Worm (Caenorhabditis elegans): ENCODE data around the gene H35N09.1.
"Not testable (repeated sequence)": the region's sequence is repeated elsewhere in the genome, so short reads cannot be mapped to it uniquely, and the experiment has no call there.

The H35N09.1 gene

DNA sequence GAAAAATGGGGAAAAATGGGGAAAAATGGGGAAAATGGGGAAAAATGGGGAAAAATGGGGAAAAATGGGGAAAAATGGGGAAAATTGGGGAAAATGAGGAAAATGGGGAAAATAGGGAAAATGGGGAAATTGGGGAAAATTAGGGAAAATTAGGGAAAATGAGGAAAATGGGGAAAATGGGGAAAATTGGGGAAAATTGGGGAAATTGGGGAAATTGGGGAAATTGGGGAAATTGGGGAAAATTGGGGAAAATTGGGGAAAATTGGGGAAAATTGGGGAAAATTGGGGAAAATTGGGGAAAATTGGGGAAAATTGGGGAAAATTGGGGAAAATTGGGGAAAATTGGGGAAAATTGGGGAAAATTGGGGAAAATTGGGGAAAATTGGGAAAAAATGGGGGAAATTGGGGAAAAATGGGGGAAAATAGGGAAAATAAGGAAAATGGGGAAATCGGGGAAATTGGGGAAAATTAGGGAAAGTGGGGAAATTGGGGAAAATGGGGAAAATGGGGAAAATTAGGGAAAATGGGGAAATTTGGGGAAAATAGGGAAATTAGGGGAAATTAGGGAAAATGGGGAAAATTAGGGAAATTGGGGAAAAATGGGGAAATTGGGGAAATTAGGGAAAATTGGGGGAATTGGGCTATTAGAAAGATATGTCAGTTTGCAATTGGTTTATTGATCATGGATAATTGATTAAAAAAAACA, 2.3 kb upstream of the H35N09.1 start (continued):
- TF ChIP-seq ceh-22 (tag; optimal IDR thresholded peaks at IDR 0.05), result no peak
- no peak for TF ChIP-seq madf-2 (tag; optimal IDR thresholded peaks at IDR 0.05)
- peak; percentile 24 for TF ChIP-seq gmeb-2 (tag; optimal IDR thresholded peaks at IDR 0.05)
- no peak for TF ChIP-seq lim-6 (tag; optimal IDR thresholded peaks at IDR 0.05)
- no peak for TF ChIP-seq ceh-30 (tag; optimal IDR thresholded peaks at IDR 0.05)
- TF ChIP-seq ceh-18 (tag; optimal IDR thresholded peaks at IDR 0.05), result no peak
- no peak for TF ChIP-seq pha-4 (tag; optimal IDR thresholded peaks at IDR 0.05)
- TF ChIP-seq ref-2 (tag; optimal IDR thresholded peaks at IDR 0.05), result no peak
- TF ChIP-seq ets-4 (tag; optimal IDR thresholded peaks at IDR 0.05), result no peak
- TF ChIP-seq Y22D7AL.16 (tag; optimal IDR thresholded peaks at IDR 0.05), result no peak
- TF ChIP-seq fkh-10 (GFP tag; optimal IDR thresholded peaks at IDR 0.05), result no peak
- TF ChIP-seq ceh-48 (tag; optimal IDR thresholded peaks at IDR 0.05), result no peak
- TF ChIP-seq C08G9.2 (tag; optimal IDR thresholded peaks at IDR 0.05), result no peak
- no peak for TF ChIP-seq tbx-7 (tag; optimal IDR thresholded peaks at IDR 0.05)
- no peak for TF ChIP-seq ceh-34 (tag; optimal IDR thresholded peaks at IDR 0.05)
- no peak for TF ChIP-seq pha-2 (tag; optimal IDR thresholded peaks at IDR 0.05)
- no peak for TF ChIP-seq unc-42 (tag; optimal IDR thresholded peaks at IDR 0.05)
- TF ChIP-seq npax-4 (tag; optimal IDR thresholded peaks at IDR 0.05), result peak; percentile 23

- TF ChIP-seq ceh-6 (GFP tag; optimal IDR thresholded peaks at IDR 0.05) (no peak), ceh-24 (tag; optimal IDR thresholded peaks at IDR 0.05) (no peak), lim-6 (tag; optimal IDR thresholded peaks at IDR 0.05) (no peak), zip-5 (tag; optimal IDR thresholded peaks at IDR 0.05) (no peak), pat-9 (tag; optimal IDR thresholded peaks at IDR 0.05) (no peak), dmd-4 (tag; optimal IDR thresholded peaks at IDR 0.05; ENCODE audit: borderline replicate concordance) (no peak), hlh-6 (tag; optimal IDR thresholded peaks at IDR 0.05) (no peak)
Observed at ce11 chrX:8604160-8604559, 979 bp upstream of the H35N09.1 start.

DNA sequence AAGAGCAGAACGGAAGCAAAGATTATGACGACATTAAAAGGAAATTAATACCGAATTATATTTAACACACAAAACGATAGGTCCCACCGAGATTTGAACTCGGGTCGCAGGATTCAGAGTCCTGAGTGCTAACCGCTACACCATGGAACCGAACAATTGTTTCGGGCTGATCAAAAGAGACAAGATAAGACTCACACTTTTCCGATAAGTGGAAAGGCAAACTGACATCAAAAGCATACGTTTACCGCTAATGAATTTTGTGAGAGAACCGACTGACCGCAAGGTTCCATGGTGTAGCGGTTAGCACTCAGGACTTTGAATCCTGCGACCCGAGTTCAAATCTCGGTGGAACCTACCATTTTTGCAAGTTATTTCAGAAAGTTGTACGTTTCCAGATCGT, 3.6 kb downstream of the H35N09.1 start:
- no peak for TF ChIP-seq lin-11 (tag; optimal IDR thresholded peaks at IDR 0.05)
- no peak for TF ChIP-seq dve-1 (tag; optimal IDR thresholded peaks at IDR 0.05)
- no peak for TF ChIP-seq ztf-16 (tag; optimal IDR thresholded peaks at IDR 0.05)
- TF ChIP-seq gmeb-2 (tag; optimal IDR thresholded peaks at IDR 0.05), result peak; percentile 2
- no peak for TF ChIP-seq pat-9 (tag; optimal IDR thresholded peaks at IDR 0.05)
- no peak for TF ChIP-seq C08G9.2 (tag; optimal IDR thresholded peaks at IDR 0.05)
- no peak for TF ChIP-seq ttx-3 (tag; optimal IDR thresholded peaks at IDR 0.05)
- TF ChIP-seq rnt-1 (tag; optimal IDR thresholded peaks at IDR 0.05), result peak; percentile 45
- TF ChIP-seq ceh-14 (tag; optimal IDR thresholded peaks at IDR 0.05), result no peak

DNA sequence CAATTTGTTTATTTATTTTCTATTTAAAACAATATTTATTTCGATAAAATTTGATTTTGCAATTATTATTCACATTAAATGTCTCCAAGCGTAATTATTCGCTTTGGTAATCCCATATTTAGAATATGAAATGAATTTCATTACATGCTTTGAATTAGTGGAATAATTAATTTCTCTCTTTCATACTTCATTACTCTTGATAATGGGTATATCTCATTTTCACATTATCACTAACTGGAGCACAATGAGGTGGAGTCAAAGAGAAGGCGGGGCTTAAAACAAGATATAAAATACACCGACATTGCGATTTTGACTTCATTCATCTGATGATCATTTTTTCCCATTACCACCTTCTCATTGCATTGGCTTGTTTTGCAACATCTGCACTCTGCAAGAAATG, 5.5 kb downstream of the H35N09.1 start, which contains the start of gene K01A12.4:
TSS of gene K01A12.4 (plus strand) at position 301 of the 400 bp plus-strand sequence.
- TF ChIP-seq unc-3 (GFP tag; conservative IDR thresholded peaks at IDR 0.05); unc-3 (tag; optimal IDR thresholded peaks at IDR 0.05); ets-4 (tag; optimal IDR thresholded peaks at IDR 0.05); zip-5 (tag; optimal IDR thresholded peaks at IDR 0.05): not testable (repeated sequence)

DNA sequence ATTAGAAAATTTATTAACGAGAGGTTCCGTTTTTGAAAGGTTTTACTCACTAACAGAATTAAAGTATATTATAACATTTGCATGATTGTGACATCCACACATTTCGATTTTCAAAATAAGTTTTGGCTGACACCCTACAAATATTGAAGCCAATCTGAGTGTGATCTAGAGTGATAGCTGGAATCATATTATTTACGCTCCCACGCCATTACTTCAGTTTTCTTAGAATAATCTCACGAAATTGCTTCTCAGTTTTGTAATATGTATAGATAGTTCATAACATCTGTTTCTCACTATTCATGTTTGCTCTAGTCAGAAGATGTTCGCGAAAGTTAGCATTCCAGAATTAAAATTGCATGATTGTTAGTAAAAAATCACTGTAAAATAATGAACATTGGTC, 7.1 kb downstream of the H35N09.1 start:
- TF ChIP-seq fkh-6 (tag; optimal IDR thresholded peaks at IDR 0.05) (no peak), T23F11.4 (GFP tag; optimal IDR thresholded peaks at IDR 0.05) (no peak), hlh-8 (tag; optimal IDR thresholded peaks at IDR 0.05) (no peak), C38D4.7 (GFP tag; optimal IDR thresholded peaks at IDR 0.05) (no peak), tbx-7 (tag; optimal IDR thresholded peaks at IDR 0.05) (no peak), unc-42 (tag; optimal IDR thresholded peaks at IDR 0.05) (no peak), unc-3 (GFP tag; conservative IDR thresholded peaks at IDR 0.05) (no peak), unc-3 (tag; optimal IDR thresholded peaks at IDR 0.05) (no peak), ceh-6 (GFP tag; optimal IDR thresholded peaks at IDR 0.05) (no peak), ceh-19 (GFP tag; optimal IDR thresholded peaks at IDR 0.05) (no peak), ama-1 (optimal IDR thresholded peaks at IDR 0.05) (no peak)

All from whole organism, late embryonic.